Worm (Caenorhabditis elegans) whole organism, L3 larva: ENCODE results near the gene miro-1.

Source experiments
- ZK546.5 ChIP-seq: sonication (generic microtip); optimal IDR thresholded peaks from 2 replicates; lab custom pipeline; 2017; ENCODE audit warnings: missing biosample characterization, missing genetic modification characterization
- egl-27 ChIP-seq: sonication (generic microtip); optimal IDR thresholded peaks from 4 replicates; lab custom pipeline; 2017; ENCODE audit warnings: missing biosample characterization, missing genetic modification reagents, missing genetic modification characterization
- fkh-2 ChIP-seq: fragments of 150-350 bp; optimal IDR thresholded peaks from 2 replicates; lab custom pipeline; 2014; ENCODE audit warnings: missing biosample characterization, missing genetic modification reagents, missing genetic modification characterization
- lin-15B ChIP-seq: fragments of 150-350 bp; optimal IDR thresholded peaks from 2 replicates; lab custom pipeline; 2014; ENCODE audit warnings: missing biosample characterization, missing genetic modification characterization
- nhr-12 ChIP-seq: fragments of 150-350 bp; optimal IDR thresholded peaks from 2 replicates; lab custom pipeline; 2014; ENCODE audit warnings: missing biosample characterization, missing genetic modification characterization
- nhr-28 ChIP-seq: fragments of 150-350 bp; optimal IDR thresholded peaks from 2 replicates; lab custom pipeline; 2014; ENCODE audit warnings: missing biosample characterization, missing genetic modification characterization
- snpc-4 ChIP-seq: fragments of 150-350 bp; optimal IDR thresholded peaks from 2 replicates; lab custom pipeline; 2014; ENCODE audit warnings: missing biosample characterization, missing genetic modification characterization
- unc-62 ChIP-seq: fragments of 150-350 bp; sonication (generic microtip); optimal IDR thresholded peaks from 4 replicates; lab custom pipeline; 2014; ENCODE audit warnings: missing biosample characterization, missing genetic modification reagents, missing genetic modification characterization
- ztf-11 ChIP-seq: fragments of 150-350 bp; optimal IDR thresholded peaks from 2 replicates; lab custom pipeline; 2014; ENCODE audit warnings: missing biosample characterization, missing genetic modification characterization

- TF ChIP-seq unc-62 (GFP tag; lab: Kevin White, UChicago) = no peak
- TF ChIP-seq ztf-11 (tag; lab: Kevin White, UChicago) = no peak
- TF ChIP-seq snpc-4 (tag; lab: Kevin White, UChicago) = no peak
- TF ChIP-seq fkh-2 (tag; lab: Kevin White, UChicago) = no peak
- TF ChIP-seq lin-15B = no peak
- no peak for TF ChIP-seq egl-27
- no peak for TF ChIP-seq nhr-12 (tag; lab: Kevin White, UChicago)
- TF ChIP-seq nhr-28 (tag; lab: Kevin White, UChicago) = no peak
- TF ChIP-seq ZK546.5 (tag; lab: Kevin White, UChicago) = no peak
Measured at ce11 chrIV:4737258-4737657, 21.7 kb upstream of the miro-1 start, which contains the start of gene fbxb-78.
